Fruit fly (Drosophila melanogaster) whole organism, embryonic: ENCODE measurements around the gene Pat1.

Experiments used
- CG10209 ChIP-seq: fragments of 200-800 bp; sonication (Bioruptor generic); optimal IDR thresholded peaks from 3 replicates; lab custom pipeline; 2017; ENCODE audit warnings: missing biosample characterization, mild to moderate bottlenecking, missing genetic modification characterization, missing genetic modification reagents
- CG10366 ChIP-seq: fragments of 200-800 bp; sonication (Bioruptor generic); IDR thresholded peaks from 2 replicates; pipeline ENCODE4 v1.3.6; 2022; ENCODE audit warnings: missing biosample characterization, missing genetic modification characterization
- CG10462 ChIP-seq: fragments of 200-800 bp; sonication (Bioruptor generic); optimal IDR thresholded peaks from 2 replicates; lab custom pipeline; 2016; ENCODE audit warnings: missing biosample characterization, missing genetic modification characterization
- CG11504 ChIP-seq: fragments of 200-800 bp; sonication (Bioruptor generic); optimal IDR thresholded peaks from 3 replicates; lab custom pipeline; 2019; ENCODE audit warnings: missing biosample characterization, mild to moderate bottlenecking, missing genetic modification characterization, moderate library complexity
- CG11723 ChIP-seq: fragments of 200-800 bp; sonication (Bioruptor generic); optimal IDR thresholded peaks from 2 replicates; lab custom pipeline; 2017; ENCODE audit warnings: missing biosample characterization, mild to moderate bottlenecking, missing genetic modification characterization
- CG12104 ChIP-seq: fragments of 200-800 bp; sonication (Bioruptor generic); optimal IDR thresholded peaks from 3 replicates; lab custom pipeline; 2016; ENCODE audit warnings: missing biosample characterization, missing genetic modification characterization
- CG12659 ChIP-seq: fragments of 200-800 bp; sonication (Bioruptor generic); optimal IDR thresholded peaks from 3 replicates; lab custom pipeline; 2017; ENCODE audit warnings: mild to moderate bottlenecking, missing biosample characterization, missing genetic modification reagents, missing genetic modification characterization
- CG1529 ChIP-seq: fragments of 200-800 bp; sonication (Bioruptor generic); optimal IDR thresholded peaks from 3 replicates; lab custom pipeline; 2018; ENCODE audit warnings: missing biosample characterization, missing genetic modification characterization
- CG17385 ChIP-seq: fragments of 200-800 bp; sonication (Bioruptor generic); optimal IDR thresholded peaks from 3 replicates; lab custom pipeline; 2018; ENCODE audit warnings: missing biosample characterization, mild to moderate bottlenecking, missing genetic modification characterization
- CG2712 ChIP-seq: fragments of 200-800 bp; optimal IDR thresholded peaks from 3 replicates; lab custom pipeline; 2019; ENCODE audit warnings: missing biosample characterization, mild to moderate bottlenecking, missing genetic modification characterization, moderate library complexity
- CG32532 ChIP-seq: fragments of 200-800 bp; sonication (Bioruptor generic); IDR thresholded peaks from 2 replicates; pipeline ENCODE4 v1.3.6; 2022; ENCODE audit warnings: missing biosample characterization, missing genetic modification characterization
- CG4707 ChIP-seq: fragments of 200-800 bp; sonication (Bioruptor generic); optimal IDR thresholded peaks from 2 replicates; lab custom pipeline; 2018; ENCODE audit warnings: missing biosample characterization, mild to moderate bottlenecking, missing genetic modification characterization, moderate library complexity
- CG5180 ChIP-seq: fragments of 200-800 bp; sonication (Bioruptor generic); optimal IDR thresholded peaks from 3 replicates; lab custom pipeline; 2017; ENCODE audit warnings: missing biosample characterization, missing genetic modification characterization, mild to moderate bottlenecking, moderate library complexity, missing genetic modification reagents
- CG6813 ChIP-seq: fragments of 200-800 bp; sonication (Bioruptor generic); optimal IDR thresholded peaks from 2 replicates; lab custom pipeline; 2017; ENCODE audit warnings: missing biosample characterization, missing genetic modification characterization, mild to moderate bottlenecking, moderate library complexity, missing genetic modification reagents
- CG8924 ChIP-seq: fragments of 200-800 bp; optimal IDR thresholded peaks from 3 replicates; lab custom pipeline; 2019; ENCODE audit warnings: missing biosample characterization, mild to moderate bottlenecking, missing genetic modification characterization, moderate library complexity
- Dll ChIP-seq: fragments of 200-800 bp; sonication (Bioruptor generic); IDR thresholded peaks from 4 replicates; pipeline ENCODE4 v1.3.6; 2022; ENCODE audit warnings: missing biosample characterization, missing genetic modification characterization; ENCODE audit not compliant: partially characterized antibody
- E2f2 ChIP-seq: fragments of 200-800 bp; sonication (Bioruptor generic); IDR thresholded peaks from 2 replicates; pipeline ENCODE4 v1.3.6; 2022; ENCODE audit warnings: missing biosample characterization, missing genetic modification characterization
- ERR ChIP-seq: fragments of 200-800 bp; sonication (Bioruptor generic); optimal IDR thresholded peaks from 2 replicates; lab custom pipeline; 2016; ENCODE audit warnings: missing biosample characterization, missing genetic modification characterization
- HLH3B ChIP-seq: fragments of 200-800 bp; sonication (Bioruptor generic); IDR thresholded peaks from 2 replicates; pipeline ENCODE4 v1.3.6; 2022; ENCODE audit warnings: missing biosample characterization, missing genetic modification characterization
- HLH54F ChIP-seq: fragments of 200-800 bp; sonication (Bioruptor generic); optimal IDR thresholded peaks from 3 replicates; lab custom pipeline; 2016; ENCODE audit warnings: missing biosample characterization, missing genetic modification characterization
- Hand ChIP-seq: fragments of 200-800 bp; sonication (Bioruptor generic); optimal IDR thresholded peaks from 2 replicates; lab custom pipeline; 2017; ENCODE audit warnings: mild to moderate bottlenecking, missing biosample characterization, missing genetic modification reagents, missing genetic modification characterization
- Lhr ChIP-seq: fragments of 200-800 bp; sonication (Bioruptor generic); optimal IDR thresholded peaks from 3 replicates; lab custom pipeline; 2017; ENCODE audit warnings: mild to moderate bottlenecking, missing biosample characterization, missing genetic modification reagents, missing genetic modification characterization
- MESR4 ChIP-seq: fragments of 200-800 bp; sonication (Bioruptor generic); optimal IDR thresholded peaks from 2 replicates; lab custom pipeline; 2018; ENCODE audit warnings: missing biosample characterization, mild to moderate bottlenecking, missing genetic modification characterization, moderate library complexity
- Mad ChIP-seq: fragments of 200-800 bp; sonication (Bioruptor generic); optimal IDR thresholded peaks from 2 replicates; lab custom pipeline; 2016; ENCODE audit warnings: missing biosample characterization, missing genetic modification characterization
- Med ChIP-seq: fragments of 200-800 bp; sonication (Bioruptor generic); peaks from one replicate; lab custom pipeline; 2016; ENCODE audit warnings: missing biosample characterization, missing genetic modification characterization, mild to moderate bottlenecking, inconsistent platforms, moderate library complexity
- Myb ChIP-seq: fragments of 200-800 bp; sonication (Bioruptor generic); optimal IDR thresholded peaks from 2 replicates; lab custom pipeline; 2016; ENCODE audit warnings: missing biosample characterization, missing genetic modification characterization
- NFAT ChIP-seq: fragments of 200-800 bp; sonication (Bioruptor generic); IDR thresholded peaks from 2 replicates; pipeline ENCODE4 v1.3.6; 2022; ENCODE audit warnings: missing biosample characterization, missing genetic modification characterization
- NK7.1 ChIP-seq: fragments of 200-800 bp; sonication (Bioruptor generic); optimal IDR thresholded peaks from 3 replicates; lab custom pipeline; 2016; ENCODE audit warnings: missing biosample characterization, missing genetic modification characterization
- Pdp1 ChIP-seq, 2 experiments: fragments of 200-800 bp; sonication (Bioruptor generic); optimal IDR thresholded peaks; 3 replicates each; lab custom pipeline; 2016; ENCODE audit warnings: missing biosample characterization in 2 of 2, missing genetic modification characterization in 2 of 2, mild to moderate bottlenecking in 1 of 2, moderate library complexity in 1 of 2
- Rfx ChIP-seq: fragments of 200-800 bp; sonication (Bioruptor generic); IDR thresholded peaks from 2 replicates; pipeline ENCODE4 v1.3.6; 2022; ENCODE audit warnings: missing biosample characterization, missing genetic modification characterization
- Taf1 ChIP-seq: fragments of 200-800 bp; sonication (Bioruptor generic); IDR thresholded peaks from 2 replicates; pipeline ENCODE4 v1.3.6; 2022; ENCODE audit warnings: missing biosample characterization, missing genetic modification characterization
- btn ChIP-seq: fragments of 200-800 bp; sonication (Bioruptor generic); optimal IDR thresholded peaks from 2 replicates; lab custom pipeline; 2016; ENCODE audit warnings: missing biosample characterization, missing genetic modification characterization
- cad ChIP-seq: fragments of >200 bp; optimal IDR thresholded peaks from 2 replicates; lab custom pipeline; 2017; ENCODE audit warnings: missing biosample characterization, missing genetic modification characterization
- caup ChIP-seq: fragments of 200-800 bp; sonication (Bioruptor generic); optimal IDR thresholded peaks from 3 replicates; lab custom pipeline; 2017; ENCODE audit warnings: missing biosample characterization, mild to moderate bottlenecking, missing genetic modification characterization, moderate library complexity; ENCODE audit not compliant: severe bottlenecking
- dan ChIP-seq: fragments of 200-800 bp; sonication (Bioruptor generic); IDR thresholded peaks from 2 replicates; pipeline ENCODE4 v1.3.6; 2022; ENCODE audit warnings: missing biosample characterization, missing genetic modification characterization
- ewg ChIP-seq: fragments of 200-800 bp; sonication (Bioruptor generic); optimal IDR thresholded peaks from 3 replicates; lab custom pipeline; 2017; ENCODE audit warnings: mild to moderate bottlenecking, missing biosample characterization, missing genetic modification reagents, missing genetic modification characterization
- grau ChIP-seq: fragments of 200-800 bp; optimal IDR thresholded peaks from 3 replicates; lab custom pipeline; 2019; ENCODE audit warnings: missing biosample characterization, mild to moderate bottlenecking, missing genetic modification characterization, moderate library complexity
- insv ChIP-seq, 2 experiments: fragments of 200-800 bp; sonication (Bioruptor generic); optimal IDR thresholded peaks; 3 replicates each; lab custom pipeline; 2016 to 2018; ENCODE audit warnings: missing biosample characterization in 2 of 2, missing genetic modification characterization in 2 of 2
- jigr1 ChIP-seq: fragments of 200-800 bp; sonication (Bioruptor generic); IDR thresholded peaks from 3 replicates; pipeline ENCODE4 v1.3.6; 2022; ENCODE audit warnings: missing biosample characterization, missing genetic modification characterization
- lilli ChIP-seq: fragments of 200-800 bp; sonication (Bioruptor generic); optimal IDR thresholded peaks from 3 replicates; lab custom pipeline; 2016; ENCODE audit warnings: missing biosample characterization, missing genetic modification characterization
- nau ChIP-seq: fragments of 200-800 bp; sonication (Bioruptor generic); optimal IDR thresholded peaks from 3 replicates; lab custom pipeline; 2017; ENCODE audit warnings: missing biosample characterization, mild to moderate bottlenecking, missing genetic modification characterization, missing genetic modification reagents
- phol ChIP-seq: fragments of 200-800 bp; sonication (Bioruptor generic); optimal IDR thresholded peaks from 3 replicates; lab custom pipeline; 2018; ENCODE audit warnings: missing biosample characterization, mild to moderate bottlenecking, missing genetic modification characterization, moderate library complexity
- prd ChIP-seq, 3 experiments: fragments of >200 bp in 2 of 3; fragments of 200-800 bp in 1 of 3; sonication (Bioruptor generic) in 1 of 3; optimal IDR thresholded peaks in 2 of 3; IDR thresholded peaks in 1 of 3; 2 replicates in 2 of 3; 3 replicates in 1 of 3; pipeline versions ENCODE4 v1.3.6 to Lab custom; 2017 to 2022; ENCODE audit warnings: missing biosample characterization in 1 of 3, missing genetic modification characterization in 1 of 3
- ro ChIP-seq: fragments of 200-800 bp; sonication (Bioruptor generic); IDR thresholded peaks from 2 replicates; pipeline ENCODE4 v1.3.6; 2022; ENCODE audit warnings: missing biosample characterization, missing genetic modification characterization
- sens ChIP-seq: fragments of 200-800 bp; sonication (Bioruptor generic); peaks from one replicate; lab custom pipeline; 2016; ENCODE audit warnings: missing biosample characterization, missing genetic modification characterization
- seq ChIP-seq: fragments of 200-800 bp; sonication (Bioruptor generic); IDR thresholded peaks from 2 replicates; pipeline ENCODE4 v1.3.6; 2022; ENCODE audit warnings: missing biosample characterization, missing genetic modification characterization
- so ChIP-seq: fragments of 200-800 bp; sonication (Bioruptor generic); IDR thresholded peaks from 3 replicates; pipeline ENCODE4 v1.3.6; 2022; ENCODE audit warnings: missing biosample characterization, missing genetic modification characterization
- tio ChIP-seq: fragments of 200-800 bp; sonication (Bioruptor generic); optimal IDR thresholded peaks from 2 replicates; lab custom pipeline; 2017; ENCODE audit warnings: missing biosample characterization, missing genetic modification characterization, inconsistent platforms
- toy ChIP-seq: fragments of 200-800 bp; sonication (Bioruptor generic); IDR thresholded peaks from 2 replicates; pipeline ENCODE4 v1.3.6; 2022; ENCODE audit warnings: missing biosample characterization, missing genetic modification characterization
- ttk ChIP-seq: fragments of 200-800 bp; sonication (Bioruptor generic); IDR thresholded peaks from 2 replicates; pipeline ENCODE4 v2.1.2; 2022; ENCODE audit warnings: missing biosample characterization, missing genetic modification characterization
- wek ChIP-seq: fragments of 200-800 bp; sonication (Bioruptor generic); optimal IDR thresholded peaks from 3 replicates; lab custom pipeline; 2018; ENCODE audit warnings: missing biosample characterization, mild to moderate bottlenecking, missing genetic modification characterization, moderate library complexity

Gene Pat1

DNA sequence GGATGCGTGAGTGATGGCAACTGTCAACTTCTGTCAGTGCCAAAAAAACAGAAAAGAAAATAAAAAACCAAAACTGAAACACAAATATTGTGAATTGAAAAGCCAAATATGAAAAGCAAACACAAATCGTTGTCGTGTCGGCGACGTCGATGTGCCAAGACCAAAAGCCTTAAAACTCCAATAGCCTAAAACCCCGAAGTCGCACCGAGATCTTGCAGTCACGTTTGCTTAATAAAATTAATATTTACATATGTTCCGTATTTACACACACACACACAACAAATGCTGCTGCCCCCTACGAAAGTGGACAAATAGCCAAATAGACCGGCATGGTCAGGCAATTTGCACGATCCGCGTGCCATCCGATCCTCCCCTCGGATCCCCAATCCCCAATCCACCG lies 47.5 kb downstream of the Pat1 start (continued):
- TF ChIP-seq CG10462 (no peak), HLH3B (GFP tag; lab: Robert Waterston, UW) (peak; percentile 24; the same call in 1 of the 2 replicates), nau (GFP tag; lab: Kevin White, UChicago) (peak; percentile 42), caup (GFP tag; lab: Kevin White, UChicago) (peak; percentile 18), CG5180 (GFP tag; lab: Kevin White, UChicago) (peak; percentile 51), Mad (GFP tag; lab: Kevin White, UChicago) (no peak), phol (no peak), so (GFP tag; lab: Robert Waterston, UW) (peak; percentile 27; the same call in 1 of the 3 replicates), ewg (no peak), Hand (no peak), CG6813 (GFP tag; lab: Kevin White, UChicago) (peak; percentile 3), CG1529 (GFP tag; lab: Kevin White, UChicago) (peak; percentile 8), CG17385 (GFP tag; lab: Kevin White, UChicago) (no peak), seq (peak; percentile 51; the same call in 1 of the 2 replicates), MESR4 (GFP tag; lab: Kevin White, UChicago) (no peak), wek (peak; percentile 15), btn (GFP tag; lab: Kevin White, UChicago) (no peak), CG4707 (GFP tag; lab: Kevin White, UChicago) (peak; percentile 5)

DNA sequence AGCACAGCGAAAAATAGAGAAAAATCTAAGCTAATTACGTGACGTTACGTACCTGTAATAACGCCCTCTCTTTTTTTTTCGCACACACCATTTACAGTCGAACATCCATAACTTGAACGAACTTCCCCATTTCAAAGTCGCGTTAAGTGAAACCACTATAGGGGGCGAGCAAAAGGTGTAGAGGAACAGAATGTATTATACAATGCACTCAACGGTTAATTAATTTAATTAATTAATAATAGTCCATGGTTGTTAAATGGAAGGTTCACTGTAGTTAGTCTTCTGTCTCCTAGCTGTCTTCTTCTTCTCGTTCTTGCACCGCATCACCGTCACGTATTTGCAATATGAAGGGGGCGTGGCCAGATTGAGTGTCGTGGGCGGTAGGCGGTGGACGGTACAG lies 51.0 kb downstream of the Pat1 start:
- TF ChIP-seq CG11723 (GFP tag; lab: Kevin White, UChicago) (no peak), grau (peak; percentile 59), cad (GFP tag; lab: Kevin White, UChicago) (no peak), jigr1 (no peak), sens (GFP tag; lab: Kevin White, UChicago) (peak; percentile 8), NK7.1 (no peak), CG32532 (GFP tag; lab: Robert Waterston, UW) (no peak), lilli (peak; percentile 13), ERR (GFP tag; lab: Kevin White, UChicago) (no peak), dan (GFP tag; lab: Robert Waterston, UW) (no peak), CG12659 (GFP tag; lab: Kevin White, UChicago) (no peak), Dll (no peak), E2f2 (GFP tag; lab: Robert Waterston, UW) (no peak), CG10366 (GFP tag; lab: Robert Waterston, UW) (no peak), ttk (GFP tag; lab: Robert Waterston, UW) (no peak), prd (optimal IDR thresholded peaks at IDR 0.05; lab: Kevin White, UChicago) (no peak), prd (GFP tag; IDR thresholded peaks at IDR 0.05; lab: Robert Waterston, UW) (peak; percentile 39; the same call in 1 of the 3 replicates), CG8924 (no peak), ro (GFP tag; lab: Robert Waterston, UW) (no peak), Myb (GFP tag; lab: Kevin White, UChicago) (no peak), CG2712 (tag; lab: Kevin White, UChicago) (no peak), Rfx (GFP tag; lab: Robert Waterston, UW) (peak; percentile 31; the same call in 1 of the 2 replicates), NFAT (GFP tag; lab: Robert Waterston, UW) (no peak), CG10209 (GFP tag; lab: Kevin White, UChicago) (no peak), toy (no peak), tio (GFP tag; lab: Kevin White, UChicago) (no peak), CG12104 (GFP tag; lab: Kevin White, UChicago) (no peak), Med (GFP tag; lab: Kevin White, UChicago) (peak; percentile 71), CG11504 (peak; percentile 35), Taf1 (GFP tag; lab: Robert Waterston, UW) (no peak), insv (GFP tag; optimal IDR thresholded peaks at IDR 0.05; lab: Kevin White, UChicago) (no peak), Lhr (GFP tag; lab: Kevin White, UChicago) (no peak), HLH54F (GFP tag; lab: Kevin White, UChicago) (no peak), Pdp1 (GFP tag; optimal IDR thresholded peaks at IDR 0.05; lab: Kevin White, UChicago) (peak in 1 of 2 experiments; percentile 22)
